Worm (Caenorhabditis elegans): Measurements from ENCODE around the gene F20E11.7.

DNA sequence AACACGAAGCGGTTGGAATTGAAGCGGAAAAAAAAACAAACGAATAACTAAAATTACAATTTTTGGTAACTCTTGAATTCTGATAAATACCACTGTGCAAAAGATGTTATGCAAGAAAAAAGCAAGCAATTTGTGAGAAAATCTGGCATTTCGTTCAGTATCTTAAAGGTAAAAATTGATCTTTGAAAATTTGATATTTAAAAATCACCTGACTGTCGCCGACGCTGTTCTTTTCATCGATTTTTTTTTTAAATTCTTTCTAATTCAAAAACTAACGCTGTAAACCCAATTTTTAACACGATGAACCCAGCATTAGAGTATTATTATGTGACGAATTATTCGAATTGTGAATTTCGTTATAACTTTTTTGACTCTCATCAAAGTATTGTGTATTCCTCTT, 9.3 kb downstream of the F20E11.7 start, which contains the start of gene srh-123:
- TF ChIP-seq tra-4 (tag; optimal IDR thresholded peaks at IDR 0.05) (no peak), B0310.2 (tag; optimal IDR thresholded peaks at IDR 0.05) (no peak), pes-1 (GFP tag; IDR thresholded peaks at IDR 0.05) (no peak), ama-1 (optimal IDR thresholded peaks at IDR 0.05) (no peak), aly-1 (tag; optimal IDR thresholded peaks at IDR 0.05) (no peak), flt-1 (GFP tag; IDR thresholded peaks at IDR 0.05) (no peak), tbx-11 (GFP tag; IDR thresholded peaks at IDR 0.05) (no peak), hmg-4 (GFP tag; optimal IDR thresholded peaks at IDR 0.05) (no peak), hmbx-1 (tag; optimal IDR thresholded peaks at IDR 0.05) (no peak), F13C5.2 (tag; optimal IDR thresholded peaks at IDR 0.05) (no peak), tbx-37 (GFP tag; conservative IDR thresholded peaks at IDR 0.05) (no peak), hnd-1 (tag; optimal IDR thresholded peaks at IDR 0.05) (no peak), ceh-36 (tag; optimal IDR thresholded peaks at IDR 0.05) (no peak), sea-1 (GFP tag; conservative IDR thresholded peaks at IDR 0.05) (no peak)
